Fruit fly (Drosophila melanogaster): ENCODE results near the gene CG7215.

The CG7215 gene

dm6 chr3R:18125023-18125630 is 41.9 kb downstream of the CG7215 start (continued):
- peak; percentile 91 for TF ChIP-seq Mrtf (GFP tag; IDR thresholded peaks at IDR 0.05)
- peak; percentile 71 for TF ChIP-seq az2 (GFP tag; optimal IDR thresholded peaks at IDR 0.05)
- TF ChIP-seq gt (GFP tag; IDR thresholded peaks at IDR 0.05), result peak; percentile 82
- peak; percentile 19 for TF ChIP-seq cwo (GFP tag; optimal IDR thresholded peaks at IDR 0.05)
- TF ChIP-seq usp (GFP tag; optimal IDR thresholded peaks at IDR 0.05), result no peak
- no peak for TF ChIP-seq D (optimal IDR thresholded peaks at IDR 0.05)
- peak; percentile 63 for TF ChIP-seq D (GFP tag; optimal IDR thresholded peaks at IDR 0.05)
- peak; percentile 95 for TF ChIP-seq Antp (GFP tag; optimal IDR thresholded peaks at IDR 0.05)
- TF ChIP-seq sima (GFP tag; optimal IDR thresholded peaks at IDR 0.05), result no peak
- peak; percentile 62 for TF ChIP-seq CG11398 (GFP tag; optimal IDR thresholded peaks at IDR 0.05)
- TF ChIP-seq CG18599 (GFP tag; optimal IDR thresholded peaks at IDR 0.05), result peak; percentile 66
- TF ChIP-seq luna (GFP tag; optimal IDR thresholded peaks at IDR 0.05), result no peak
- peak; percentile 86 for TF ChIP-seq HLH3B (GFP tag; IDR thresholded peaks at IDR 0.05)
- TF ChIP-seq Doc2 (GFP tag; IDR thresholded peaks at IDR 0.05), result no peak; the same call in 1 of the 2 replicates
- peak; percentile 71 for TF ChIP-seq Ets97D (GFP tag; optimal IDR thresholded peaks at IDR 0.05)
- peak; percentile 77 for TF ChIP-seq CG11560 (tag; IDR thresholded peaks at IDR 0.05)
- TF ChIP-seq sisA (GFP tag; IDR thresholded peaks at IDR 0.05), result peak; percentile 92
- TF ChIP-seq hkb (optimal IDR thresholded peaks at IDR 0.05), result no peak
- TF ChIP-seq hkb (GFP tag; IDR thresholded peaks at IDR 0.05), result peak; percentile 86
- no peak; the same call in 1 of the 2 replicates for TF ChIP-seq Poxn (GFP tag; IDR thresholded peaks at IDR 0.05)
- peak; percentile 92 for TF ChIP-seq CG4730 (GFP tag; IDR thresholded peaks at IDR 0.05)
- peak; percentile 88 for TF ChIP-seq CG8765 (GFP tag; IDR thresholded peaks at IDR 0.05)
- peak; percentile 69 for TF ChIP-seq shn (GFP tag; optimal IDR thresholded peaks at IDR 0.05)
- TF ChIP-seq maf-S (GFP tag; optimal IDR thresholded peaks at IDR 0.05), result peak; percentile 60
- no peak for TF ChIP-seq Hr78 (GFP tag; optimal IDR thresholded peaks at IDR 0.05)
- TF ChIP-seq cg (GFP tag; optimal IDR thresholded peaks at IDR 0.05), result no peak
- peak; percentile 81 for TF ChIP-seq Six4 (GFP tag; optimal IDR thresholded peaks at IDR 0.05)
- TF ChIP-seq ap (GFP tag; IDR thresholded peaks at IDR 0.05), result peak; percentile 80
- TF ChIP-seq CG4707 (GFP tag; optimal IDR thresholded peaks at IDR 0.05), result peak; percentile 15
- peak; percentile 60 for TF ChIP-seq CHES-1-like (GFP tag; optimal IDR thresholded peaks at IDR 0.05)
- TF ChIP-seq YL-1 (GFP tag; optimal IDR thresholded peaks at IDR 0.05), result no peak
- TF ChIP-seq CG12744 (GFP tag; optimal IDR thresholded peaks at IDR 0.05), result peak; percentile 69
- TF ChIP-seq slp2 (GFP tag; optimal IDR thresholded peaks at IDR 0.05), result peak; percentile 70
- TF ChIP-seq cas (GFP tag; IDR thresholded peaks at IDR 0.05), result peak; percentile 80
- TF ChIP-seq ato (GFP tag; IDR thresholded peaks at IDR 0.05; ENCODE audit: partially characterized antibody), result no peak
- peak; percentile 90 for TF ChIP-seq CG10366 (GFP tag; IDR thresholded peaks at IDR 0.05)
- TF ChIP-seq Optix (GFP tag; IDR thresholded peaks at IDR 0.05), result peak; percentile 89
- no peak for TF ChIP-seq ftz-f1 (GFP tag; optimal IDR thresholded peaks at IDR 0.05)
- peak; percentile 77 for TF ChIP-seq CG16815 (GFP tag; optimal IDR thresholded peaks at IDR 0.05)
- TF ChIP-seq ranshi (GFP tag; IDR thresholded peaks at IDR 0.05), result peak; percentile 92
- TF ChIP-seq Max (GFP tag; optimal IDR thresholded peaks at IDR 0.05), result no peak
- peak; percentile 45 for TF ChIP-seq CG5180 (GFP tag; optimal IDR thresholded peaks at IDR 0.05)
- peak; percentile 68 for TF ChIP-seq HLH54F (GFP tag; optimal IDR thresholded peaks at IDR 0.05)
- TF ChIP-seq CG8478 (optimal IDR thresholded peaks at IDR 0.05), result no peak
- peak; percentile 34 for TF ChIP-seq en (GFP tag; optimal IDR thresholded peaks at IDR 0.05)
- peak; percentile 68 for TF ChIP-seq CG43689 (GFP tag; IDR thresholded peaks at IDR 0.05)
- TF ChIP-seq CG10654 (GFP tag; optimal IDR thresholded peaks at IDR 0.05), result peak; percentile 73
- TF ChIP-seq CG4404 (GFP tag; IDR thresholded peaks at IDR 0.05), result peak; percentile 96
- TF ChIP-seq ci (GFP tag; IDR thresholded peaks at IDR 0.05), result peak; percentile 92
- no peak for TF ChIP-seq Hand (GFP tag; optimal IDR thresholded peaks at IDR 0.05)
- peak; percentile 94 for TF ChIP-seq ind (GFP tag; optimal IDR thresholded peaks at IDR 0.05)
- peak; percentile 70 for TF ChIP-seq zen (tag; optimal IDR thresholded peaks at IDR 0.05)
